Fruit fly (Drosophila melanogaster) whole organism, embryonic: ENCODE results near the gene CG33796.

Experiments
- CG1024 ChIP-seq: fragments of 200-800 bp; sonication (Bioruptor generic); IDR thresholded peaks from 2 replicates; pipeline ENCODE4 v1.3.6; 2022; ENCODE audit warnings: missing biosample characterization, missing genetic modification characterization
- CG10366 ChIP-seq: fragments of 200-800 bp; sonication (Bioruptor generic); IDR thresholded peaks from 2 replicates; pipeline ENCODE4 v1.3.6; 2022; ENCODE audit warnings: missing biosample characterization, missing genetic modification characterization
- CG12155 ChIP-seq: fragments of 200-800 bp; sonication (Bioruptor generic); optimal IDR thresholded peaks from 3 replicates; lab custom pipeline; 2016; ENCODE audit warnings: missing biosample characterization, missing genetic modification characterization
- CG12391 ChIP-seq: fragments of 200-800 bp; sonication (Bioruptor generic); optimal IDR thresholded peaks from 3 replicates; lab custom pipeline; 2018; ENCODE audit warnings: missing biosample characterization, mild to moderate bottlenecking, missing genetic modification characterization, moderate library complexity
- CG13296 ChIP-seq: fragments of 200-800 bp; sonication (Bioruptor generic); optimal IDR thresholded peaks from 3 replicates; lab custom pipeline; 2018; ENCODE audit warnings: missing biosample characterization, mild to moderate bottlenecking, missing genetic modification characterization
- CG1647 ChIP-seq: fragments of 200-800 bp; sonication (Bioruptor generic); optimal IDR thresholded peaks from 3 replicates; lab custom pipeline; 2016; ENCODE audit warnings: missing biosample characterization, missing genetic modification characterization
- CG16813 ChIP-seq: fragments of 200-800 bp; sonication (Bioruptor generic); IDR thresholded peaks from 3 replicates; pipeline ENCODE4 v1.3.6; 2022; ENCODE audit warnings: missing biosample characterization, missing genetic modification characterization; ENCODE audit not compliant: partially characterized antibody
- CG17568 ChIP-seq: fragments of 200-800 bp; sonication (Bioruptor generic); optimal IDR thresholded peaks from 2 replicates; lab custom pipeline; 2018; ENCODE audit warnings: missing biosample characterization, mild to moderate bottlenecking, missing genetic modification characterization, moderate library complexity
- CG17829 ChIP-seq: fragments of 200-800 bp; optimal IDR thresholded peaks from 2 replicates; lab custom pipeline; 2019; ENCODE audit warnings: missing biosample characterization, mild to moderate bottlenecking, missing genetic modification characterization, moderate library complexity
- CG2875 ChIP-seq: fragments of 200-800 bp; sonication (Bioruptor generic); optimal IDR thresholded peaks from 2 replicates; lab custom pipeline; 2017; ENCODE audit warnings: missing biosample characterization, mild to moderate bottlenecking, missing genetic modification characterization, missing genetic modification reagents
- CG30431 ChIP-seq: fragments of 200-800 bp; sonication (Bioruptor generic); optimal IDR thresholded peaks from 2 replicates; lab custom pipeline; 2017; ENCODE audit warnings: missing biosample characterization, missing genetic modification characterization
- CG34422 ChIP-seq: fragments of 200-800 bp; sonication (Bioruptor generic); IDR thresholded peaks from 3 replicates; pipeline ENCODE4 v1.3.6; 2022; ENCODE audit warnings: missing biosample characterization, missing genetic modification characterization
- CG42726 ChIP-seq: fragments of 200-800 bp; sonication (Bioruptor generic); IDR thresholded peaks from 2 replicates; pipeline ENCODE4 v1.3.6; 2022; ENCODE audit warnings: missing biosample characterization, missing genetic modification characterization; ENCODE audit not compliant: partially characterized antibody
- CG4730 ChIP-seq: fragments of 200-800 bp; sonication (Bioruptor generic); IDR thresholded peaks from 2 replicates; pipeline ENCODE4 v1.3.6; 2022; ENCODE audit warnings: missing biosample characterization, missing genetic modification characterization
- CG6689 ChIP-seq: fragments of 200-800 bp; sonication (Bioruptor generic); IDR thresholded peaks from 2 replicates; pipeline ENCODE4 v1.3.6; 2022; ENCODE audit warnings: missing biosample characterization, missing genetic modification characterization
- CG7372 ChIP-seq: fragments of 200-800 bp; sonication (Bioruptor generic); IDR thresholded peaks from 2 replicates; pipeline ENCODE4 v1.3.6; 2022; ENCODE audit warnings: missing biosample characterization, missing genetic modification characterization
- CG8089 ChIP-seq: fragments of 200-800 bp; sonication (Bioruptor generic); optimal IDR thresholded peaks from 3 replicates; lab custom pipeline; 2016; ENCODE audit warnings: missing biosample characterization, missing genetic modification characterization
- CG8944 ChIP-seq: fragments of 200-800 bp; sonication (Bioruptor generic); optimal IDR thresholded peaks from 3 replicates; lab custom pipeline; 2016; ENCODE audit warnings: missing biosample characterization, missing genetic modification characterization
- Drgx ChIP-seq: fragments of 200-800 bp; sonication (Bioruptor generic); IDR thresholded peaks from 2 replicates; pipeline ENCODE4 v1.3.6; 2022; ENCODE audit warnings: missing biosample characterization, missing genetic modification characterization
- E2f1 ChIP-seq: fragments of 200-800 bp; sonication (Bioruptor generic); IDR thresholded peaks from 2 replicates; pipeline ENCODE4 v1.3.6; 2022; ENCODE audit warnings: missing biosample characterization, missing genetic modification characterization
- Elba2 ChIP-seq: fragments of 200-800 bp; sonication (Bioruptor generic); optimal IDR thresholded peaks from 3 replicates; lab custom pipeline; 2016; ENCODE audit warnings: missing biosample characterization, missing genetic modification characterization
- Fer1 ChIP-seq: fragments of 200-800 bp; sonication (Bioruptor generic); optimal IDR thresholded peaks from 2 replicates; lab custom pipeline; 2017; ENCODE audit warnings: missing biosample characterization, mild to moderate bottlenecking, missing genetic modification characterization
- HHEX ChIP-seq: fragments of 200-800 bp; sonication (Bioruptor generic); optimal IDR thresholded peaks from 3 replicates; lab custom pipeline; 2017; ENCODE audit warnings: missing biosample characterization, mild to moderate bottlenecking, missing genetic modification characterization, missing genetic modification reagents
- HLH4C ChIP-seq: fragments of 200-800 bp; sonication (Bioruptor generic); IDR thresholded peaks from 3 replicates; pipeline ENCODE4 v1.3.6; 2022; ENCODE audit warnings: missing biosample characterization, missing genetic modification characterization; ENCODE audit not compliant: partially characterized antibody
- Hmr ChIP-seq: fragments of 200-800 bp; sonication (Bioruptor generic); optimal IDR thresholded peaks from 3 replicates; lab custom pipeline; 2017; ENCODE audit warnings: mild to moderate bottlenecking, missing biosample characterization, missing genetic modification reagents, missing genetic modification characterization
- Hr3 ChIP-seq: fragments of 200-800 bp; sonication (Bioruptor generic); optimal IDR thresholded peaks from 3 replicates; lab custom pipeline; 2016; ENCODE audit warnings: missing biosample characterization, missing genetic modification characterization
- Hr78 ChIP-seq, 2 experiments: fragments of 200-800 bp in 1 of 2; fragments of >200 bp in 1 of 2; sonication (Bioruptor generic) in 1 of 2; optimal IDR thresholded peaks; 2 replicates each; lab custom pipeline; 2017 to 2019; ENCODE audit warnings: missing biosample characterization in 2 of 2, missing genetic modification characterization in 2 of 2, mild to moderate bottlenecking in 1 of 2, moderate library complexity in 1 of 2
- Med ChIP-seq: fragments of 200-800 bp; sonication (Bioruptor generic); peaks from one replicate; lab custom pipeline; 2016; ENCODE audit warnings: missing biosample characterization, missing genetic modification characterization, mild to moderate bottlenecking, inconsistent platforms, moderate library complexity
- Nf-YC ChIP-seq: fragments of 200-800 bp; optimal IDR thresholded peaks from 3 replicates; lab custom pipeline; 2019; ENCODE audit warnings: missing biosample characterization, mild to moderate bottlenecking, missing genetic modification characterization, moderate library complexity
- Pdp1 ChIP-seq, 2 experiments: fragments of 200-800 bp; sonication (Bioruptor generic); optimal IDR thresholded peaks; 3 replicates each; lab custom pipeline; 2016; ENCODE audit warnings: missing biosample characterization in 2 of 2, missing genetic modification characterization in 2 of 2, mild to moderate bottlenecking in 1 of 2, moderate library complexity in 1 of 2
- YL-1 ChIP-seq: fragments of 200-800 bp; sonication (Bioruptor generic); optimal IDR thresholded peaks from 3 replicates; lab custom pipeline; 2017; ENCODE audit warnings: missing biosample characterization, mild to moderate bottlenecking, missing genetic modification characterization
- bcd ChIP-seq: fragments of 200-800 bp; sonication (Bioruptor generic); optimal IDR thresholded peaks from 2 replicates; lab custom pipeline; 2017; ENCODE audit warnings: missing biosample characterization, mild to moderate bottlenecking, missing genetic modification characterization
- bsh ChIP-seq, 2 experiments: fragments of 200-800 bp; sonication (Bioruptor generic); optimal IDR thresholded peaks; 2 replicates each; lab custom pipeline; 2017 to 2018; ENCODE audit warnings: mild to moderate bottlenecking in 2 of 2, missing biosample characterization in 2 of 2, missing genetic modification characterization in 2 of 2, moderate library complexity in 1 of 2
- crc ChIP-seq: fragments of 200-800 bp; sonication (Bioruptor generic); optimal IDR thresholded peaks from 2 replicates; lab custom pipeline; 2016; ENCODE audit warnings: missing biosample characterization, missing genetic modification characterization
- dysf ChIP-seq: fragments of 200-800 bp; sonication (Bioruptor generic); IDR thresholded peaks from 3 replicates; pipeline ENCODE4 v1.3.6; 2022; ENCODE audit warnings: missing biosample characterization, missing genetic modification characterization
- exex ChIP-seq: fragments of 200-800 bp; sonication (Bioruptor generic); optimal IDR thresholded peaks from 4 replicates; lab custom pipeline; 2018; ENCODE audit warnings: missing biosample characterization, mild to moderate bottlenecking, missing genetic modification characterization, moderate library complexity
- eyg ChIP-seq: fragments of 200-800 bp; sonication (Bioruptor generic); optimal IDR thresholded peaks from 3 replicates; lab custom pipeline; 2016; ENCODE audit warnings: missing biosample characterization, missing genetic modification characterization
- her ChIP-seq: fragments of 200-800 bp; sonication (Bioruptor generic); optimal IDR thresholded peaks from 2 replicates; lab custom pipeline; 2016; ENCODE audit warnings: missing biosample characterization, missing genetic modification characterization
- hth ChIP-seq: fragments of >200 bp; optimal IDR thresholded peaks from 2 replicates; lab custom pipeline; 2017; ENCODE audit warnings: inconsistent platforms
- jing ChIP-seq: fragments of 200-800 bp; sonication (Bioruptor generic); optimal IDR thresholded peaks from 2 replicates; lab custom pipeline; 2018; ENCODE audit warnings: missing biosample characterization, mild to moderate bottlenecking, missing genetic modification characterization
- kah ChIP-seq: fragments of 200-800 bp; sonication (Bioruptor generic); optimal IDR thresholded peaks from 2 replicates; lab custom pipeline; 2018; ENCODE audit warnings: missing biosample characterization, mild to moderate bottlenecking, missing genetic modification characterization
- lilli ChIP-seq: fragments of 200-800 bp; sonication (Bioruptor generic); optimal IDR thresholded peaks from 3 replicates; lab custom pipeline; 2016; ENCODE audit warnings: missing biosample characterization, missing genetic modification characterization
- luna ChIP-seq: fragments of 200-800 bp; sonication (Bioruptor generic); optimal IDR thresholded peaks from 2 replicates; lab custom pipeline; 2016; ENCODE audit warnings: missing biosample characterization, missing genetic modification characterization
- nau ChIP-seq: fragments of 200-800 bp; sonication (Bioruptor generic); optimal IDR thresholded peaks from 3 replicates; lab custom pipeline; 2017; ENCODE audit warnings: missing biosample characterization, mild to moderate bottlenecking, missing genetic modification characterization, missing genetic modification reagents
- nom ChIP-seq: fragments of 200-800 bp; sonication (Bioruptor generic); optimal IDR thresholded peaks from 2 replicates; lab custom pipeline; 2017; ENCODE audit warnings: missing biosample characterization, missing genetic modification characterization, mild to moderate bottlenecking, moderate library complexity, missing genetic modification reagents
- pnt ChIP-seq: fragments of 200-800 bp; sonication (Bioruptor generic); optimal IDR thresholded peaks from 3 replicates; lab custom pipeline; 2016; ENCODE audit warnings: missing biosample characterization, missing genetic modification characterization
- salm ChIP-seq: fragments of 200-800 bp; sonication (Bioruptor generic); optimal IDR thresholded peaks from 2 replicates; lab custom pipeline; 2018; ENCODE audit warnings: missing biosample characterization, mild to moderate bottlenecking, missing genetic modification characterization
- so ChIP-seq: fragments of 200-800 bp; sonication (Bioruptor generic); IDR thresholded peaks from 3 replicates; pipeline ENCODE4 v1.3.6; 2022; ENCODE audit warnings: missing biosample characterization, missing genetic modification characterization
- tin ChIP-seq: fragments of 200-800 bp; sonication (Bioruptor generic); optimal IDR thresholded peaks from 3 replicates; lab custom pipeline; 2016; ENCODE audit warnings: missing biosample characterization, missing genetic modification characterization
- toy ChIP-seq: fragments of 200-800 bp; sonication (Bioruptor generic); IDR thresholded peaks from 2 replicates; pipeline ENCODE4 v1.3.6; 2022; ENCODE audit warnings: missing biosample characterization, missing genetic modification characterization
- zf30C ChIP-seq: fragments of 200-800 bp; sonication (Bioruptor generic); optimal IDR thresholded peaks from 3 replicates; lab custom pipeline; 2018; ENCODE audit warnings: missing biosample characterization, mild to moderate bottlenecking, missing genetic modification characterization

The CG33796 gene

DNA sequence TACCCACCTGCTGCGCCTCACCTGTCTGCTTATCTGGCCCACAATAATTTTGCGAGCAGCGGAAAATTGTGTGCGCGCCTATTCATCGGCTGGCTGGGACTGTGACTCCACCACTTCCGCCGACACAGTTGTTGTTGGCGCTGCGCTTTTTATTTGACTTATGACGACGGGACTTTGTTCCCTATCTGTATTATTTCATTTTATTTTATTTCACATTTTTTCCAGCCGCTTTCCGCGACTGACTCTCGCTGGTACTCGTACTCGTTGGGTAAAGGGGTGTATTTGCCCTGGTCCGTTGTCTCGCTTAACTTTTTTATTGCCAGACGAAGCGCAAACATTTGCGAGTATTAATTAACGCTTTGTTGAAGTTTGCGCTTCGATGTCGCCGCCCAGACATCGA lies 21.0 kb upstream of the CG33796 start:
- TF ChIP-seq bcd = no peak
- no peak for TF ChIP-seq crc
- no peak for TF ChIP-seq Hr78 (GFP tag; optimal IDR thresholded peaks at IDR 0.05; lab: Kevin White, UChicago)
- TF ChIP-seq CG2875 (GFP tag; lab: Kevin White, UChicago) = no peak
- TF ChIP-seq kah (GFP tag; lab: Kevin White, UChicago) = no peak
- peak; percentile 27 for TF ChIP-seq HHEX
- no peak for TF ChIP-seq Elba2 (GFP tag; lab: Kevin White, UChicago)
- TF ChIP-seq CG16813 (GFP tag; lab: Robert Waterston, UW) = no peak
- no peak for TF ChIP-seq CG8089
- no peak for TF ChIP-seq Pdp1 (GFP tag; optimal IDR thresholded peaks at IDR 0.05; lab: Kevin White, UChicago)
- no peak for TF ChIP-seq her (GFP tag; lab: Kevin White, UChicago)
- peak; percentile 38; the same call in 1 of the 2 replicates for TF ChIP-seq Drgx (GFP tag; lab: Robert Waterston, UW)
- TF ChIP-seq CG10366 (GFP tag; lab: Robert Waterston, UW) = no peak
- no peak for TF ChIP-seq so
- TF ChIP-seq bsh (GFP tag; optimal IDR thresholded peaks at IDR 0.05; lab: Kevin White, UChicago) = peak in 1 of 2 experiments; percentile 38
- peak; percentile 84 for TF ChIP-seq nom (GFP tag; lab: Kevin White, UChicago)
- no peak for TF ChIP-seq tin (GFP tag; lab: Kevin White, UChicago)
- TF ChIP-seq salm = no peak
- TF ChIP-seq Hr3 (GFP tag; lab: Kevin White, UChicago) = no peak
- TF ChIP-seq CG1024 (GFP tag; lab: Robert Waterston, UW) = 0 out of 2 replicates have a peak, but pooled peaks have one; percentile 2
- TF ChIP-seq Hmr = no peak
- TF ChIP-seq CG34422 = no peak
- TF ChIP-seq hth (lab: Kevin White, UChicago) = no peak
- no peak for TF ChIP-seq CG1647 (GFP tag; lab: Kevin White, UChicago)
- TF ChIP-seq CG4730 (GFP tag; lab: Robert Waterston, UW) = no peak
- TF ChIP-seq dysf = 0 out of 3 replicates have a peak, but pooled peaks have one; percentile 12
- no peak for TF ChIP-seq jing (GFP tag; lab: Kevin White, UChicago)
- TF ChIP-seq CG17829 (tag; lab: Kevin White, UChicago) = no peak
- no peak for TF ChIP-seq HLH4C (GFP tag; lab: Robert Waterston, UW)
- TF ChIP-seq nau = peak; percentile 6
- no peak for TF ChIP-seq CG42726 (GFP tag; lab: Robert Waterston, UW)
- TF ChIP-seq CG13296 (GFP tag; lab: Kevin White, UChicago) = no peak
- TF ChIP-seq CG12155 (GFP tag; lab: Kevin White, UChicago) = no peak
- TF ChIP-seq toy (GFP tag; lab: Robert Waterston, UW) = no peak
- no peak for TF ChIP-seq eyg (GFP tag; lab: Kevin White, UChicago)
- no peak for TF ChIP-seq CG8944 (GFP tag; lab: Kevin White, UChicago)
- TF ChIP-seq Med (GFP tag; lab: Kevin White, UChicago) = no peak
- no peak for TF ChIP-seq Nf-YC (tag; lab: Kevin White, UChicago)
- TF ChIP-seq E2f1 = no peak
- no peak for TF ChIP-seq lilli (GFP tag; lab: Kevin White, UChicago)
- no peak for TF ChIP-seq YL-1 (GFP tag; lab: Kevin White, UChicago)
- TF ChIP-seq exex = peak; percentile 0
- no peak for TF ChIP-seq CG30431 (GFP tag; lab: Kevin White, UChicago)
- no peak for TF ChIP-seq zf30C (GFP tag; lab: Kevin White, UChicago)
- no peak for TF ChIP-seq CG6689 (GFP tag; lab: Robert Waterston, UW)
- no peak for TF ChIP-seq CG17568 (GFP tag; lab: Kevin White, UChicago)
- TF ChIP-seq CG12391 (tag; lab: Kevin White, UChicago) = no peak
- TF ChIP-seq pnt (GFP tag; lab: Kevin White, UChicago) = no peak
- TF ChIP-seq luna (GFP tag; lab: Kevin White, UChicago) = no peak
- TF ChIP-seq CG7372 (GFP tag; lab: Robert Waterston, UW) = no peak
- TF ChIP-seq Fer1 = peak; percentile 13
